Worm (Caenorhabditis elegans): ENCODE results near the gene ceh-84.
"Not testable (repeated sequence)": the region's sequence is repeated elsewhere in the genome, so short reads cannot be mapped to it uniquely, and the experiment has no call there.

ceh-84 gene

ce11 chrII:2031852-2032251 lies 31.2 kb upstream of the ceh-84 start, which contains the start of gene bath-5 (continued):
- TF ChIP-seq ztf-22 (GFP tag; optimal IDR thresholded peaks at IDR 0.05), result no peak
- TF ChIP-seq B0035.1 (tag; optimal IDR thresholded peaks at IDR 0.05), result no peak
- TF ChIP-seq attf-5 (GFP tag; optimal IDR thresholded peaks at IDR 0.05), result no peak
- no peak for TF ChIP-seq aptf-2 (GFP tag; conservative IDR thresholded peaks at IDR 0.05)
- no peak for TF ChIP-seq sea-2 (GFP tag; IDR thresholded peaks at IDR 0.05)
- TF ChIP-seq akir-1 (GFP tag; optimal IDR thresholded peaks at IDR 0.05), result no peak

ce11 chrII:2030367-2030766 lies 29.7 kb upstream of the ceh-84 start, which contains the start of gene bath-3:
Gene bath-3 (minus strand): TSS chrII:2030467.
- TF ChIP-seq lsl-1 (GFP tag; optimal IDR thresholded peaks at IDR 0.05) (peak; percentile 57), B0261.1 (tag; optimal IDR thresholded peaks at IDR 0.05) (no peak), athp-1 (tag; optimal IDR thresholded peaks at IDR 0.05) (peak; percentile 15)

ce11 chrII:2028712-2029111 lies 28.1 kb upstream of the ceh-84 start, which contains the start of gene bath-1:
Gene bath-1 (minus strand): TSS chrII:2028812.
- TF ChIP-seq snpc-1.1 (tag; optimal IDR thresholded peaks at IDR 0.05; ENCODE audit: insufficient read depth) (no peak), lsl-1 (GFP tag; optimal IDR thresholded peaks at IDR 0.05) (peak; percentile 39)

ce11 chrII:2026525-2026924 lies 25.9 kb upstream of the ceh-84 start, which contains the start of gene bath-21:
Gene bath-21 (minus strand): TSS chrII:2026625.
- TF ChIP-seq madf-10 (tag; optimal IDR thresholded peaks at IDR 0.05), result no peak
- TF ChIP-seq ceh-40 (GFP tag; IDR thresholded peaks at IDR 0.05), result no peak

DNA sequence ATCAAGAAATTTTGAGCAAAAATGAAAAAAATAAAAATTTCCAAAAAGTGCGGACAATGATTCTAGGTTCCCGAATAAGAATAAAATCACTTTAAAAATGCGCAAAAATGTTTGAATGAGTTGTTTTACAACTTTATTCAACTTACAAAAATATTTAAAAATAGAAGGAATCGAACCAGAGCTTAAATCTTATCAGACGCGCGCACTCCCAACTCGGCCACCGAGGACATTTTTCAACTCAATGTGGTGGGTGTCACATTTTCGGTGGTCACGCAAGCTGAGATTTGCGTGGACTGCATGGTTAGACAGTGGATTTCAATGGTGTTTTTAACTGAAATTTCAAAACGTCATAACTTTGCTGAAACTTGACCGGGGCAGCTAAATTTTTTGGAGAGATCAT lies 24.0 kb upstream of the ceh-84 start:
- TF ChIP-seq lin-26 (GFP tag; IDR thresholded peaks at IDR 0.05), result peak; percentile 62; the same call in 1 of the 2 replicates
- TF ChIP-seq tbp1 (GFP tag; optimal IDR thresholded peaks at IDR 0.05), result peak; percentile 65
- not testable (repeated sequence) for TF ChIP-seq rpc-1 (optimal IDR thresholded peaks at IDR 0.05)
- TF ChIP-seq rpc-1 (tag; optimal IDR thresholded peaks at IDR 0.05), result peak; percentile 28

DNA sequence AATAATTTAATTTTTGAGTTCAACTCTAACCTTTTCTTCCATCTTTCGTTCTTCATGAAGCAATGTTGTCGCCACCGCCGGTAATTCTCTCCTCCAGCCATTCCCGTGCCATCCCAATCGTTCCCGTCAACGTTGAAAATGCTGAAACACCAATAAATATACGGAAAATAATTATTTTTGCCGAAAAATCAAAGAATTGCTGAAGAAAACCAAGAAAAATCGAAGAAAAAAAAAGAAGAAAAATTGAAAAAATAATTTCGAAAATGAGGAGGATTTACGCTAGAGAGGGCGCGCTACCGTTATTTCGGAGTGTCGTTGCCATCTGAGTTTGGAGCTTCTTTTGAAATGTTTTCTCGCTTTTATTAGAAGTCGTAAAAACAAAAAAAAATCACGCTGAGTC lies 22.9 kb upstream of the ceh-84 start, which contains the start of gene cya-2:
Gene cya-2 (minus strand): TSS at position 101 of the 400 bp plus-strand sequence.
- TF ChIP-seq nfya-1 (tag; optimal IDR thresholded peaks at IDR 0.05; ENCODE audit: borderline replicate concordance, insufficient read depth); gei-17 (GFP tag; optimal IDR thresholded peaks at IDR 0.05); dpl-1 (GFP tag; optimal IDR thresholded peaks at IDR 0.05): not testable (repeated sequence)

ce11 chrII:2013856-2014255 lies 13.2 kb upstream of the ceh-84 start:
- no peak for TF ChIP-seq madf-10 (tag; optimal IDR thresholded peaks at IDR 0.05)

- TF ChIP-seq F23B12.7 (tag; optimal IDR thresholded peaks at IDR 0.05; ENCODE audit: insufficient read depth) (no peak), gei-17 (GFP tag; optimal IDR thresholded peaks at IDR 0.05) (no peak), ztf-25 (GFP tag; IDR thresholded peaks at IDR 0.05) (no peak), mes-4 (tag; optimal IDR thresholded peaks at IDR 0.05) (no peak)
Observed at ce11 chrII:2012698-2013097, 12.1 kb upstream of the ceh-84 start, which contains the start of gene F59H6.15. Gene F59H6.15 (plus strand): TSS chrII:2012998.

- no peak for TF ChIP-seq let-526 (GFP tag; IDR thresholded peaks at IDR 0.05)
Observed at ce11 chrII:2011179-2011578, 10.6 kb upstream of the ceh-84 start.
